Worm (Caenorhabditis elegans) whole organism, mixed stage, embryonic: ENCODE measurements around the gene srh-134.
"Not testable (repeated sequence)": the region's sequence is repeated elsewhere in the genome, so short reads cannot be mapped to it uniquely, and the experiment has no call there.

ENCODE experiments used
- blmp-1 ChIP-seq: fragments of 150-350 bp; optimal IDR thresholded peaks from 2 replicates; lab custom pipeline; 2014; ENCODE audit warnings: missing biosample characterization, missing genetic modification characterization
- lin-13 ChIP-seq: fragments of 150-350 bp; optimal IDR thresholded peaks from 2 replicates; lab custom pipeline; 2014; ENCODE audit warnings: missing biosample characterization, missing genetic modification characterization
- mab-5 ChIP-seq: fragments of 150-350 bp; optimal IDR thresholded peaks from 2 replicates; lab custom pipeline; 2014; ENCODE audit warnings: missing biosample characterization, missing genetic modification characterization
- nhr-237 ChIP-seq: fragments of 150-350 bp; optimal IDR thresholded peaks from 2 replicates; lab custom pipeline; 2014; ENCODE audit warnings: missing biosample characterization, missing genetic modification characterization
- nhr-76 ChIP-seq: sonication (generic microtip); optimal IDR thresholded peaks from 2 replicates; lab custom pipeline; 2017; ENCODE audit warnings: missing biosample characterization, missing genetic modification characterization

DNA sequence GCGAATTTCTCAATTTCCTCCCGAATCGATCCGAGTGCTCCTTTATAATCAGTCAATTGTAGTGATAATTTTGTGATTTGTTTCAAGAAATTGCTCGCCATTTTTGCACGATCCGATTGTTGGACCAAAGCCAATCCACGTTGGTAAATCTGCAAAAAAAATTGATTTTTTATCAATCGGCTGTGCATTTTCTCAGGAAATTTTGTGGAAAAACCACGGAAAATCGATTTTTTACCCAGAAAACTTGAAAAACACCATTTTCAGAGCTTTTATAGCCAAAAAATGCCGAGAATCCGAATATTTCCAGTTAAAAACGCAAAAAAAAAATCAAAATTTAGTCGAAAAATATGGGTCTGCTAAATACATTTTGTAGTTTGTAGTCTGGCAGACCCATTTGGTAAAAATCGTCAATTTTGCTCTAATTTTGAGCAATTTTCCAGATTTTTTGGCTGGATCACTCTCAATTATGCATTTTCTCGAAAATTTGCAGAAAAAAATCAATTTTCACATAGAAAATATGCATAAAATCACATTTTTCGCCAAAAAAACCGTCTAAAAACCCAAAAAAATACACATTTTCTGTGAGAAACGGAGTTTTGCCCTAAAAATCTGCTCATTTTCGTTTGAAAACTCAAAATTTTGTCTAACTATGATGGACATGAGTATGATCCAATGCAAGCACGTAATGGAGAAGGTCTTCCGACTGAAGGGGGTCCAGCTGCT lies 38.3 kb upstream of the srh-134 start, which contains the start of the genes Y59A8B.25 and ebp-3:
- not testable (repeated sequence) for TF ChIP-seq blmp-1; lin-13 (tag; lab: Kevin White, UChicago); nhr-237 (tag; lab: Kevin White, UChicago); nhr-76; mab-5
